Fruit fly (Drosophila melanogaster) whole organism, embryonic: ENCODE results near the gene rau.

Source experiments
- Aef1 ChIP-seq: fragments of 200-800 bp; sonication (Bioruptor generic); IDR thresholded peaks from 3 replicates; pipeline ENCODE4 v1.3.6; 2022; ENCODE audit warnings: missing biosample characterization, missing genetic modification characterization
- CG10209 ChIP-seq: fragments of 200-800 bp; sonication (Bioruptor generic); optimal IDR thresholded peaks from 3 replicates; lab custom pipeline; 2017; ENCODE audit warnings: missing biosample characterization, mild to moderate bottlenecking, missing genetic modification characterization, missing genetic modification reagents
- CG10274 ChIP-seq: fragments of 200-800 bp; sonication (Bioruptor generic); optimal IDR thresholded peaks from 3 replicates; lab custom pipeline; 2017; ENCODE audit warnings: missing biosample characterization, mild to moderate bottlenecking, missing genetic modification characterization
- CG12769 ChIP-seq: fragments of 200-800 bp; sonication (Bioruptor generic); optimal IDR thresholded peaks from 2 replicates; lab custom pipeline; 2019; ENCODE audit warnings: missing biosample characterization, mild to moderate bottlenecking, missing genetic modification characterization, moderate library complexity
- CG31365 ChIP-seq: fragments of 200-800 bp; sonication (Bioruptor generic); optimal IDR thresholded peaks from 2 replicates; lab custom pipeline; 2018; ENCODE audit warnings: missing biosample characterization, mild to moderate bottlenecking, missing genetic modification characterization
- CG3726 ChIP-seq: fragments of 200-800 bp; sonication (Bioruptor generic); IDR thresholded peaks from 3 replicates; pipeline ENCODE4, ENCODE4 v1.3.6; 2022; ENCODE audit warnings: missing biosample characterization, missing genetic modification characterization
- CG4360 ChIP-seq: fragments of 200-800 bp; sonication (Bioruptor generic); IDR thresholded peaks from 2 replicates; pipeline ENCODE4 v1.3.6; 2022; ENCODE audit warnings: missing biosample characterization, missing genetic modification characterization
- CG4820 ChIP-seq: fragments of 200-800 bp; sonication (Bioruptor generic); optimal IDR thresholded peaks from 3 replicates; lab custom pipeline; 2016; ENCODE audit warnings: missing biosample characterization, missing genetic modification characterization
- CG5953 ChIP-seq: fragments of 200-800 bp; sonication (Bioruptor generic); IDR thresholded peaks from 2 replicates; pipeline ENCODE4 v1.3.6; 2022; ENCODE audit warnings: missing biosample characterization, missing genetic modification characterization
- CG6683 ChIP-seq: fragments of 200-800 bp; sonication (Bioruptor generic); optimal IDR thresholded peaks from 2 replicates; lab custom pipeline; 2017; ENCODE audit warnings: missing biosample characterization, mild to moderate bottlenecking, missing genetic modification characterization, missing genetic modification reagents
- CG6765 ChIP-seq: fragments of 200-800 bp; sonication (Bioruptor generic); optimal IDR thresholded peaks from 3 replicates; lab custom pipeline; 2017; ENCODE audit warnings: missing biosample characterization, mild to moderate bottlenecking, missing genetic modification characterization
- CG8388 ChIP-seq: fragments of 200-800 bp; sonication (Bioruptor generic); optimal IDR thresholded peaks from 2 replicates; lab custom pipeline; 2019; ENCODE audit warnings: missing biosample characterization, mild to moderate bottlenecking, missing genetic modification characterization, moderate library complexity
- CG8944 ChIP-seq: fragments of 200-800 bp; sonication (Bioruptor generic); optimal IDR thresholded peaks from 3 replicates; lab custom pipeline; 2016; ENCODE audit warnings: missing biosample characterization, missing genetic modification characterization
- Chrac-16 ChIP-seq: fragments of 200-800 bp; sonication (Bioruptor generic); optimal IDR thresholded peaks from 3 replicates; lab custom pipeline; 2016; ENCODE audit warnings: missing biosample characterization, missing genetic modification characterization
- Dp ChIP-seq: fragments of 200-800 bp; sonication (Bioruptor generic); optimal IDR thresholded peaks from 2 replicates; lab custom pipeline; 2018; ENCODE audit warnings: missing biosample characterization, mild to moderate bottlenecking, missing genetic modification characterization, moderate library complexity
- H2.0 ChIP-seq: fragments of 200-800 bp; sonication (Bioruptor generic); IDR thresholded peaks from 2 replicates; pipeline ENCODE4 v1.3.6; 2022; ENCODE audit warnings: missing biosample characterization, missing genetic modification characterization
- Hmr ChIP-seq: fragments of 200-800 bp; sonication (Bioruptor generic); optimal IDR thresholded peaks from 3 replicates; lab custom pipeline; 2017; ENCODE audit warnings: mild to moderate bottlenecking, missing biosample characterization, missing genetic modification reagents, missing genetic modification characterization
- Hr78 ChIP-seq, 2 experiments: fragments of 200-800 bp in 1 of 2; fragments of >200 bp in 1 of 2; sonication (Bioruptor generic) in 1 of 2; optimal IDR thresholded peaks; 2 replicates each; lab custom pipeline; 2017 to 2019; ENCODE audit warnings: missing biosample characterization in 2 of 2, missing genetic modification characterization in 2 of 2, mild to moderate bottlenecking in 1 of 2, moderate library complexity in 1 of 2
- Kr ChIP-seq: fragments of 200-800 bp; sonication (Bioruptor generic); optimal IDR thresholded peaks from 2 replicates; lab custom pipeline; 2017; ENCODE audit warnings: missing biosample characterization, mild to moderate bottlenecking, missing genetic modification characterization
- Lim3 ChIP-seq: fragments of 200-800 bp; sonication (Bioruptor generic); IDR thresholded peaks from 2 replicates; pipeline ENCODE4 v1.3.6; 2022; ENCODE audit warnings: missing biosample characterization, missing genetic modification characterization
- MBD-R2 ChIP-seq: fragments of 200-800 bp; sonication (Bioruptor generic); IDR thresholded peaks from 2 replicates; pipeline ENCODE4 v1.3.6; 2022; ENCODE audit warnings: missing biosample characterization, missing genetic modification characterization
- Opbp ChIP-seq: fragments of 200-800 bp; sonication (Bioruptor generic); IDR thresholded peaks from 3 replicates; pipeline ENCODE4 v1.3.6; 2022; ENCODE audit warnings: missing biosample characterization, missing genetic modification characterization; ENCODE audit not compliant: partially characterized antibody
- Ptx1 ChIP-seq: fragments of 200-800 bp; sonication (Bioruptor generic); IDR thresholded peaks from 2 replicates; pipeline ENCODE4 v1.3.6; 2022; ENCODE audit warnings: missing biosample characterization, missing genetic modification characterization
- Scr ChIP-seq: fragments of 200-800 bp; sonication (Bioruptor generic); IDR thresholded peaks from 2 replicates; pipeline ENCODE4 v1.3.6; 2022; ENCODE audit warnings: missing biosample characterization, missing genetic modification characterization; ENCODE audit not compliant: partially characterized antibody
- Sry-δ ChIP-seq: fragments of 200-800 bp; sonication (Bioruptor generic); optimal IDR thresholded peaks from 2 replicates; lab custom pipeline; 2016; ENCODE audit warnings: missing biosample characterization, missing genetic modification characterization
- ac ChIP-seq: fragments of 200-800 bp; sonication (Bioruptor generic); optimal IDR thresholded peaks from 3 replicates; lab custom pipeline; 2017; ENCODE audit warnings: missing biosample characterization, mild to moderate bottlenecking, missing genetic modification characterization
- aop ChIP-seq: fragments of 200-800 bp; sonication (Bioruptor generic); IDR thresholded peaks from 2 replicates; pipeline ENCODE4 v1.3.6; 2022; ENCODE audit warnings: missing biosample characterization, missing genetic modification characterization
- ase ChIP-seq: fragments of 200-800 bp; sonication (Bioruptor generic); IDR thresholded peaks from 3 replicates; pipeline ENCODE4 v1.3.6; 2022; ENCODE audit warnings: missing biosample characterization, missing genetic modification characterization
- bab2 ChIP-seq: fragments of 200-800 bp; sonication (Bioruptor generic); optimal IDR thresholded peaks from 2 replicates; lab custom pipeline; 2016; ENCODE audit warnings: missing biosample characterization, missing genetic modification characterization
- cg ChIP-seq: fragments of 200-800 bp; sonication (Bioruptor generic); optimal IDR thresholded peaks from 3 replicates; lab custom pipeline; 2019; ENCODE audit warnings: missing biosample characterization, mild to moderate bottlenecking, missing genetic modification characterization, moderate library complexity
- chinmo ChIP-seq: fragments of 200-800 bp; sonication (Bioruptor generic); IDR thresholded peaks from 4 replicates; pipeline ENCODE4 v1.3.6; 2022; ENCODE audit warnings: missing biosample characterization, missing genetic modification characterization; ENCODE audit not compliant: partially characterized antibody
- chm ChIP-seq: fragments of 200-800 bp; sonication (Bioruptor generic); IDR thresholded peaks from 2 replicates; pipeline ENCODE4 v1.3.6; 2022; ENCODE audit warnings: missing biosample characterization, missing genetic modification characterization
- corto ChIP-seq: fragments of 200-800 bp; sonication (Bioruptor generic); optimal IDR thresholded peaks from 2 replicates; lab custom pipeline; 2016; ENCODE audit warnings: missing biosample characterization, mild to moderate bottlenecking, missing genetic modification characterization, moderate library complexity
- cwo ChIP-seq: fragments of 200-800 bp; sonication (Bioruptor generic); optimal IDR thresholded peaks from 3 replicates; lab custom pipeline; 2017; ENCODE audit warnings: missing biosample characterization, missing genetic modification characterization, mild to moderate bottlenecking, moderate library complexity, missing genetic modification reagents
- fu2 ChIP-seq: fragments of 200-800 bp; sonication (Bioruptor generic); optimal IDR thresholded peaks from 2 replicates; lab custom pipeline; 2016; ENCODE audit warnings: missing biosample characterization, missing genetic modification characterization
- gcm ChIP-seq: fragments of 200-800 bp; sonication (Bioruptor generic); optimal IDR thresholded peaks from 2 replicates; lab custom pipeline; 2019; ENCODE audit warnings: missing biosample characterization, mild to moderate bottlenecking, missing genetic modification characterization, moderate library complexity
- gem ChIP-seq: fragments of 200-800 bp; sonication (Bioruptor generic); optimal IDR thresholded peaks from 2 replicates; lab custom pipeline; 2019; ENCODE audit warnings: missing biosample characterization, mild to moderate bottlenecking, missing genetic modification characterization, moderate library complexity
- hb ChIP-seq: fragments of 200-800 bp; sonication (Bioruptor generic); IDR thresholded peaks from 3 replicates; pipeline ENCODE4 v1.3.6; 2022; ENCODE audit warnings: missing biosample characterization, missing genetic modification characterization; ENCODE audit not compliant: partially characterized antibody
- ind ChIP-seq: fragments of 200-800 bp; sonication (Bioruptor generic); optimal IDR thresholded peaks from 3 replicates; lab custom pipeline; 2016; ENCODE audit warnings: missing biosample characterization, missing genetic modification characterization
- jumu ChIP-seq: fragments of 200-800 bp; sonication (Bioruptor generic); optimal IDR thresholded peaks from 3 replicates; lab custom pipeline; 2016; ENCODE audit warnings: missing biosample characterization, missing genetic modification characterization
- lola ChIP-seq, 3 experiments: fragments of >200 bp in 2 of 3; fragments of 200-800 bp in 1 of 3; sonication (Bioruptor generic) in 1 of 3; optimal IDR thresholded peaks; 2 replicates each; lab custom pipeline; 2017 to 2019; ENCODE audit warnings: missing biosample characterization in 3 of 3, missing genetic modification characterization in 3 of 3, mild to moderate bottlenecking in 1 of 3, moderate library complexity in 1 of 3
- pfk ChIP-seq: fragments of 200-800 bp; sonication (Bioruptor generic); optimal IDR thresholded peaks from 2 replicates; lab custom pipeline; 2018; ENCODE audit warnings: missing biosample characterization, mild to moderate bottlenecking, missing genetic modification characterization, moderate library complexity
- repo ChIP-seq: fragments of 200-800 bp; sonication (Bioruptor generic); optimal IDR thresholded peaks from 2 replicates; lab custom pipeline; 2016; ENCODE audit warnings: missing biosample characterization, missing genetic modification characterization
- sim ChIP-seq: fragments of 200-800 bp; sonication (Bioruptor generic); IDR thresholded peaks from 2 replicates; pipeline ENCODE4 v1.3.6; 2022; ENCODE audit warnings: missing biosample characterization, missing genetic modification characterization
- stc ChIP-seq: fragments of 200-800 bp; sonication (Bioruptor generic); IDR thresholded peaks from 2 replicates; pipeline ENCODE4 v1.3.6; 2022; ENCODE audit warnings: missing biosample characterization, missing genetic modification characterization
- stwl ChIP-seq: fragments of 200-800 bp; sonication (Bioruptor generic); optimal IDR thresholded peaks from 3 replicates; lab custom pipeline; 2018; ENCODE audit warnings: missing biosample characterization, mild to moderate bottlenecking, missing genetic modification characterization, moderate library complexity
- tll ChIP-seq, 2 experiments: fragments of 200-800 bp in 1 of 2; fragments of >200 bp in 1 of 2; sonication (Bioruptor generic) in 1 of 2; optimal IDR thresholded peaks; 2 replicates each; lab custom pipeline; 2017 to 2019; ENCODE audit warnings: missing biosample characterization in 2 of 2, missing genetic modification characterization in 2 of 2, mild to moderate bottlenecking in 1 of 2, moderate library complexity in 1 of 2
- wor ChIP-seq: fragments of 200-800 bp; sonication (Bioruptor generic); IDR thresholded peaks from 2 replicates; pipeline ENCODE4 v1.3.6; 2022; ENCODE audit warnings: missing biosample characterization, missing genetic modification characterization

Gene rau

dm6 chr2L:5870838-5871702, 8.2 kb downstream of the rau start (continued):
- TF ChIP-seq stc (GFP tag; lab: Robert Waterston, UW) = no peak
- TF ChIP-seq Ptx1 (GFP tag; lab: Robert Waterston, UW) = no peak
- TF ChIP-seq CG10209 (GFP tag; lab: Kevin White, UChicago) = no peak
- TF ChIP-seq Hr78 (GFP tag; optimal IDR thresholded peaks at IDR 0.05; lab: Kevin White, UChicago) = peak in 1 of 2 experiments; percentile 86
- TF ChIP-seq CG31365 (tag; lab: Kevin White, UChicago) = no peak
- TF ChIP-seq corto (GFP tag; lab: Kevin White, UChicago) = no peak
- no peak for TF ChIP-seq Chrac-16
- TF ChIP-seq CG3726 (GFP tag; lab: Robert Waterston, UW) = no peak
- peak; percentile 87 for TF ChIP-seq Kr (GFP tag; lab: Kevin White, UChicago)
- TF ChIP-seq ase (GFP tag; lab: Robert Waterston, UW) = no peak
- TF ChIP-seq wor (GFP tag; lab: Robert Waterston, UW) = no peak
- no peak for TF ChIP-seq Sry-δ (GFP tag; lab: Kevin White, UChicago)
- TF ChIP-seq CG8388 (GFP tag; lab: Kevin White, UChicago) = no peak
- no peak for TF ChIP-seq fu2 (GFP tag; lab: Kevin White, UChicago)
- TF ChIP-seq H2.0 (GFP tag; lab: Robert Waterston, UW) = no peak
- TF ChIP-seq jumu = no peak
- no peak for TF ChIP-seq Aef1
- no peak for TF ChIP-seq Scr (GFP tag; lab: Robert Waterston, UW)
- TF ChIP-seq Lim3 (GFP tag; lab: Robert Waterston, UW) = no peak
- no peak for TF ChIP-seq bab2
- no peak for TF ChIP-seq lola (GFP tag; optimal IDR thresholded peaks at IDR 0.05; lab: Kevin White, UChicago)
- TF ChIP-seq tll (GFP tag; optimal IDR thresholded peaks at IDR 0.05; lab: Kevin White, UChicago) = peak in 1 of 2 experiments; percentile 25
- no peak for TF ChIP-seq CG6765 (GFP tag; lab: Kevin White, UChicago)
- peak; percentile 21; the same call in 1 of the 2 replicates for TF ChIP-seq chm (GFP tag; lab: Robert Waterston, UW)
- TF ChIP-seq gem (tag; lab: Kevin White, UChicago) = no peak
- TF ChIP-seq chinmo = no peak
- no peak for TF ChIP-seq sim
- no peak for TF ChIP-seq CG4820
- no peak for TF ChIP-seq CG10274 (GFP tag; lab: Kevin White, UChicago)
- TF ChIP-seq stwl = no peak
- no peak for TF ChIP-seq CG5953 (GFP tag; lab: Robert Waterston, UW)
- TF ChIP-seq ind = no peak
- TF ChIP-seq Dp (GFP tag; lab: Kevin White, UChicago) = no peak
- TF ChIP-seq Opbp (GFP tag; lab: Robert Waterston, UW) = no peak
- TF ChIP-seq aop (GFP tag; lab: Robert Waterston, UW) = 0 out of 2 replicates have a peak, but pooled peaks have one; percentile 8
- no peak for TF ChIP-seq hb (GFP tag; lab: Robert Waterston, UW)
- TF ChIP-seq Hmr (GFP tag; lab: Kevin White, UChicago) = no peak
- TF ChIP-seq repo (GFP tag; lab: Kevin White, UChicago) = no peak
- no peak for TF ChIP-seq cwo (GFP tag; lab: Kevin White, UChicago)
- 0 out of 2 replicates have a peak, but pooled peaks have one; percentile 28 for TF ChIP-seq CG4360 (GFP tag; lab: Robert Waterston, UW)
- TF ChIP-seq pfk = no peak
- no peak for TF ChIP-seq CG12769 (tag; lab: Kevin White, UChicago)
- TF ChIP-seq gcm (GFP tag; lab: Kevin White, UChicago) = no peak
- TF ChIP-seq CG6683 = no peak
- TF ChIP-seq CG8944 (GFP tag; lab: Kevin White, UChicago) = no peak
- TF ChIP-seq ac (GFP tag; lab: Kevin White, UChicago) = peak; percentile 67
- no peak for TF ChIP-seq MBD-R2 (GFP tag; lab: Robert Waterston, UW)
- peak; percentile 37 for TF ChIP-seq cg
